Worm (Caenorhabditis elegans) whole organism, L1 larva: Measurements from ENCODE around the gene F13B12.1.

Source experiments
- C16A3.4 ChIP-seq: fragments of 150-350 bp; optimal IDR thresholded peaks from 2 replicates; lab custom pipeline; 2014; ENCODE audit warnings: missing biosample characterization, missing genetic modification characterization
- C34B4.2 ChIP-seq: sonication (generic microtip); optimal IDR thresholded peaks from 2 replicates; lab custom pipeline; 2017; ENCODE audit warnings: mild to moderate bottlenecking, missing genetic modification characterization, missing compliant biosample characterization
- F16B12.6 ChIP-seq: fragments of 150-350 bp; optimal IDR thresholded peaks from 2 replicates; lab custom pipeline; 2014; ENCODE audit warnings: missing biosample characterization, missing genetic modification characterization
- Y116A8C.19 ChIP-seq: sonication (generic microtip); optimal IDR thresholded peaks from 2 replicates; lab custom pipeline; 2016; ENCODE audit warnings: missing compliant biosample characterization, missing genetic modification characterization, borderline replicate concordance
- aly-2 ChIP-seq: fragments of 150-350 bp; optimal IDR thresholded peaks from 2 replicates; lab custom pipeline; 2014; ENCODE audit warnings: missing biosample characterization, missing genetic modification characterization
- ama-1 ChIP-seq: fragments of 150-350 bp; optimal IDR thresholded peaks from 2 replicates; lab custom pipeline; 2014
- blmp-1 ChIP-seq: fragments of 150-350 bp; optimal IDR thresholded peaks from 2 replicates; lab custom pipeline; 2014; ENCODE audit warnings: missing biosample characterization, missing genetic modification characterization
- ceh-90 ChIP-seq: sonication (generic microtip); optimal IDR thresholded peaks from 2 replicates; lab custom pipeline; 2016; ENCODE audit warnings: missing genetic modification characterization, missing compliant biosample characterization
- dsc-1 ChIP-seq: sonication (generic microtip); optimal IDR thresholded peaks from 2 replicates; lab custom pipeline; 2016; ENCODE audit warnings: mild to moderate bottlenecking, missing genetic modification characterization, missing compliant biosample characterization
- efl-1 ChIP-seq, 4 experiments: fragments of 150-350 bp; optimal IDR thresholded peaks in 3 of 4; peaks in 1 of 4; 1 replicate in 1 of 4; 2 replicates in 3 of 4; lab custom pipeline; 2014; ENCODE audit warnings: missing biosample characterization in 2 of 4, missing genetic modification characterization in 2 of 4, missing genetic modification reagents in 2 of 4
- efl-3 ChIP-seq: fragments of 200-800 bp; sonication (Bioruptor generic); optimal IDR thresholded peaks from 2 replicates; lab custom pipeline; 2018; ENCODE audit warnings: mild to moderate bottlenecking, missing genetic modification characterization, missing compliant biosample characterization
- egl-13 ChIP-seq: sonication (generic microtip); optimal IDR thresholded peaks from 2 replicates; lab custom pipeline; 2016; ENCODE audit warnings: missing genotype, missing genetic modification reagents, missing genetic modification characterization, missing compliant biosample characterization
- elt-2 ChIP-seq: sonication (generic microtip); optimal IDR thresholded peaks from 2 replicates; lab custom pipeline; 2016; ENCODE audit warnings: missing genetic modification characterization, mild to moderate bottlenecking, inconsistent platforms, missing compliant biosample characterization, missing genetic modification reagents
- elt-3 ChIP-seq, 6 experiments: fragments of 150-350 bp in 1 of 6; sonication (generic microtip); optimal IDR thresholded peaks; 2 replicates each; lab custom pipeline; 2017 to 2018; ENCODE audit warnings: missing biosample characterization in 6 of 6, missing genetic modification characterization in 6 of 6, inconsistent platforms in 1 of 6
- ets-5 ChIP-seq: fragments of 200-800 bp; sonication (Bioruptor generic); IDR thresholded peaks from 2 replicates; pipeline ENCODE4 v1.3.6; 2022; ENCODE audit warnings: missing genetic modification characterization, missing compliant biosample characterization
- fkh-10 ChIP-seq: sonication (generic microtip); optimal IDR thresholded peaks from 2 replicates; lab custom pipeline; 2017; ENCODE audit warnings: missing biosample characterization, missing genetic modification reagents, missing genetic modification characterization
- fkh-8 ChIP-seq: sonication (generic microtip); optimal IDR thresholded peaks from 2 replicates; lab custom pipeline; 2016; ENCODE audit warnings: mild to moderate bottlenecking, missing genetic modification characterization, missing compliant biosample characterization
- grh-1 ChIP-seq: fragments of 200-800 bp; sonication (Bioruptor generic); IDR thresholded peaks from 2 replicates; pipeline ENCODE4 v1.3.6; 2022; ENCODE audit warnings: missing genetic modification reagents, missing genetic modification characterization, missing compliant biosample characterization
- hlh-4 ChIP-seq: sonication (generic microtip); optimal IDR thresholded peaks from 2 replicates; lab custom pipeline; 2016; ENCODE audit warnings: mild to moderate bottlenecking, missing genetic modification characterization, missing compliant biosample characterization
- isw-1 ChIP-seq: fragments of 200-800 bp; sonication (Bioruptor generic); IDR thresholded peaks from 2 replicates; pipeline ENCODE4 v1.3.6; 2022; ENCODE audit warnings: missing genetic modification characterization, missing compliant biosample characterization
- lin-14 ChIP-seq: fragments of 200-800 bp; sonication (Bioruptor generic); optimal IDR thresholded peaks from 2 replicates; lab custom pipeline; 2018; ENCODE audit warnings: mild to moderate bottlenecking, missing genetic modification characterization, moderate library complexity, missing compliant biosample characterization
- lin-15B ChIP-seq: fragments of 150-350 bp; sonication (generic microtip); optimal IDR thresholded peaks from 3 replicates; lab custom pipeline; 2014; ENCODE audit warnings: missing biosample characterization, missing genetic modification characterization
- lin-39 ChIP-seq: fragments of 150-350 bp; optimal IDR thresholded peaks from 2 replicates; lab custom pipeline; 2014; ENCODE audit warnings: missing biosample characterization, missing genetic modification reagents, missing genetic modification characterization
- lir-3 ChIP-seq: sonication (generic microtip); optimal IDR thresholded peaks from 2 replicates; lab custom pipeline; 2016; ENCODE audit warnings: mild to moderate bottlenecking, missing genetic modification characterization, moderate library complexity, missing compliant biosample characterization; ENCODE audit not compliant: poor library complexity
- lsy-2 ChIP-seq, 2 experiments: fragments of 150-350 bp; optimal IDR thresholded peaks; 2 replicates each; lab custom pipeline; 2014; ENCODE audit warnings: missing biosample characterization in 2 of 2, missing genetic modification characterization in 2 of 2
- mdl-1 ChIP-seq, 2 experiments: fragments of 150-350 bp; optimal IDR thresholded peaks; 2 replicates each; lab custom pipeline; 2014 to 2017; ENCODE audit warnings: missing biosample characterization in 2 of 2, missing genetic modification characterization in 2 of 2, inconsistent platforms in 1 of 2
- mep-1 ChIP-seq: fragments of 150-350 bp; optimal IDR thresholded peaks from 2 replicates; lab custom pipeline; 2014; ENCODE audit warnings: missing biosample characterization, missing genetic modification characterization
- nhr-12 ChIP-seq: sonication (generic microtip); optimal IDR thresholded peaks from 2 replicates; lab custom pipeline; 2017; ENCODE audit warnings: missing biosample characterization, missing genetic modification characterization
- nhr-19 ChIP-seq: fragments of 200-800 bp; sonication (Bioruptor generic); conservative IDR thresholded peaks from 2 replicates; pipeline ENCODE4 v1.3.6; 2022; ENCODE audit warnings: missing genetic modification characterization, missing compliant biosample characterization
- nhr-20 ChIP-seq: sonication (generic microtip); optimal IDR thresholded peaks from 2 replicates; lab custom pipeline; 2016; ENCODE audit warnings: mild to moderate bottlenecking, missing genetic modification characterization, missing compliant biosample characterization
- nhr-237 ChIP-seq: fragments of 150-350 bp; optimal IDR thresholded peaks from 2 replicates; lab custom pipeline; 2014; ENCODE audit warnings: missing biosample characterization, missing genetic modification characterization
- nhr-28 ChIP-seq: fragments of 150-350 bp; optimal IDR thresholded peaks from 2 replicates; lab custom pipeline; 2014; ENCODE audit warnings: missing biosample characterization, missing genetic modification characterization
- nhr-47 ChIP-seq: sonication (generic microtip); optimal IDR thresholded peaks from 2 replicates; lab custom pipeline; 2016; ENCODE audit warnings: mild to moderate bottlenecking, missing genetic modification characterization, moderate library complexity, missing compliant biosample characterization
- nhr-71 ChIP-seq: sonication (generic microtip); optimal IDR thresholded peaks from 2 replicates; lab custom pipeline; 2016; ENCODE audit warnings: mild to moderate bottlenecking, missing genetic modification characterization, moderate library complexity, missing compliant biosample characterization
- pax-3 ChIP-seq: fragments of 200-800 bp; sonication (Bioruptor generic); optimal IDR thresholded peaks from 2 replicates; lab custom pipeline; 2018; ENCODE audit warnings: mild to moderate bottlenecking, missing genetic modification characterization, moderate library complexity, missing compliant biosample characterization
- pqm-1 ChIP-seq: sonication (generic microtip); optimal IDR thresholded peaks from 3 replicates; lab custom pipeline; 2017; ENCODE audit warnings: missing biosample characterization, missing genetic modification characterization
- snu-23 ChIP-seq: sonication (generic microtip); optimal IDR thresholded peaks from 2 replicates; lab custom pipeline; 2016; ENCODE audit warnings: missing genetic modification characterization, missing compliant biosample characterization
- sptf-1 ChIP-seq: fragments of 150-350 bp; optimal IDR thresholded peaks from 2 replicates; lab custom pipeline; 2014; ENCODE audit warnings: missing biosample characterization, missing genetic modification characterization
- swsn-7 ChIP-seq: sonication (generic microtip); optimal IDR thresholded peaks from 2 replicates; lab custom pipeline; 2016; ENCODE audit warnings: missing genetic modification characterization, missing compliant biosample characterization
- tbx-2 ChIP-seq: sonication (generic microtip); optimal IDR thresholded peaks from 2 replicates; lab custom pipeline; 2016; ENCODE audit warnings: missing genetic modification characterization, missing compliant biosample characterization
- unc-130 ChIP-seq: fragments of 150-350 bp; optimal IDR thresholded peaks from 2 replicates; lab custom pipeline; 2017; ENCODE audit warnings: missing biosample characterization, missing genetic modification characterization, inconsistent platforms
- unc-62 ChIP-seq: fragments of 150-350 bp; optimal IDR thresholded peaks from 2 replicates; lab custom pipeline; 2014; ENCODE audit warnings: missing biosample characterization, missing genetic modification reagents, missing genetic modification characterization

Gene F13B12.1

DNA sequence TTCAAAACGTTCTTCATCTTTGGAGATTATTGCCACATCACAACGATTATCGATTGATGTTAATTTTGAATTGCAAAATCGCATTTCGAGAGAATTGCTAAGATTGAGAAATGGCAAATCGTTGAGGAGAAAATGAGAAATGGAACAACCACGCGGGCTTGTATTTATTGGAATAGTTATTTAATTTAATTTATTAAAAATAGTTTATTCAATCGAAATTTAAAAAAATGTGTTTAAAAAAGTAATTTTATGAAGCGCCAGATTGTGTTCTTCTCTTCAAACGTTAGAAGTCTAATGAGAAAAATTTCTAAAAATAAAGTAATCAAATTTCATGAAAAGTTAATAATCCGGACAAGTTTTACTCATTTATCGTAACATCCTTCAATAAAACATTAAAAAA lies 32.6 kb downstream of the F13B12.1 start, which contains the start of gene spe-26:
TSS of gene spe-26 (minus strand) at position 101 of the 400 bp plus-strand sequence.
- TF ChIP-seq fkh-8 (tag; lab: Kevin White, UChicago) (no peak), aly-2 (no peak), elt-3 (tag; optimal IDR thresholded peaks at IDR 0.05; lab: Kevin White, UChicago) (no peak), nhr-12 (no peak), lin-15B (tag; lab: Kevin White, UChicago) (no peak), grh-1 (GFP tag; lab: Robert Waterston, UW) (no peak), lir-3 (tag; lab: Kevin White, UChicago) (no peak), sptf-1 (tag; lab: Kevin White, UChicago) (no peak), mep-1 (no peak), unc-130 (no peak)

DNA sequence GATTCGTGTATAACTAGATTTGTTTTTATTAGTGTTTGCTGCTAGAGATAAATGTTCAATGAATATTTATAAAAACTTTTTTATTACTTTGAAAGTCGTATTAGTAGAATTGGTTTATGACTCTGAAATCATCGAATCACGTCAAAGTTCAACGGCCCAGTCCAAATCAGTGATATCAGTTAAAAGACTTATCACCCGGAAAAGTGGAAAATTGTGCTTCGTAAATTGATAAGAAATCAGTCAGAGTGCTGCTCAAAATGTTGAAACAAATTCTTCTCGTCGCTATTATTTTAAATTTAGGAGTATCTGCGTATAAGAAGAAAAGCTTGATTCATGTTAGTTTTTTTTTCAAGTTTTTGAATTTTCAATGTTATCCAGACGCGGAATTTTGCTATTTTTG lies 36.2 kb downstream of the F13B12.1 start, which contains the start of gene R10H10.3:
TSS of gene R10H10.3 (plus strand) at position 243 of the 400 bp plus-strand sequence.
- no peak for TF ChIP-seq nhr-237
- no peak for TF ChIP-seq lsy-2 (tag; optimal IDR thresholded peaks at IDR 0.05; lab: Kevin White, UChicago)
- TF ChIP-seq ets-5 (GFP tag; lab: Robert Waterston, UW): no peak
- TF ChIP-seq elt-2 (tag; lab: Kevin White, UChicago): peak; percentile 43
- no peak for TF ChIP-seq C16A3.4 (tag; lab: Kevin White, UChicago)
- no peak for TF ChIP-seq unc-130
- no peak for TF ChIP-seq pqm-1 (tag; lab: Kevin White, UChicago)

DNA sequence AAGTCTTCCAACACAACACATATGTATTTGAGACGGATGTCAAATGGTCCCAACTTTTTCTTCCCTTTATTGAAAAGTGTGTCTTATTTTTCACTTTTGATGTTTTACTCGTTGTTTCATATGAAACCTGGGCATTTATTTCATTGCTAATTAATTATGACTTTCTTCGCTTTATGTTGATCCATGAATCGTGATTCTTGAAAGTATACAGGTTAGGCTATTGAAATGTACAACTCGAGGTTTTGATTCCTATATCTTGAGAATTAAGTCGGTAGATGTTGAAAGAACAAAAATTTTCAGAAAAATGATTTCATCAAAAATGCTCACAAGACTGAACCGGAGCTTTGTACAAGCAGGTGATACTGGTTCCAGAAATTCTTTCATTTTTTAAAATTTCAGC lies 37.3 kb downstream of the F13B12.1 start, which contains the start of gene nfu-1:
TSS of gene nfu-1 (plus strand) at position 301 of the 400 bp plus-strand sequence.
- TF ChIP-seq F16B12.6 (tag; lab: Kevin White, UChicago) (no peak), aly-2 (peak; percentile 27)

DNA sequence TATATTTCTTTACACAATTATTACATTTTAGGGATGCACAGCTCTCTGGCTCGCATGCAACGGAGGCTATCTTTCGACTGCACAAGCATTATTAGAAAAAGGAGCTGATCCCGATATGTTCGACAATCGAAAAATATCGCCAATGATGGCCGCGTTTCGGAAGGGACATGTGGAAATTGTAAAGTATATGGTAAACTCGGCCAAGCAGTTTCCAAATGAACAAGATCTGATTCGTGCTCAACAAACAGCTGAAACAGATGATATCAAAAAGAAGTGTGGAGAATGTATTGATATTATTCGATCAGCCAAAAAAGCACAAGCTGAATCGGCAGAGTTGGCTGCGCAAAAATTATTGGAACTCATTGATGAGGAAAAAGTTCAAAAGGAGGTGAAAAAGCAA lies 41.5 kb downstream of the F13B12.1 start:
- no peak for TF ChIP-seq unc-62 (GFP tag; lab: Kevin White, UChicago)
- TF ChIP-seq tbx-2 (tag; lab: Kevin White, UChicago): no peak
- TF ChIP-seq isw-1 (GFP tag; lab: Robert Waterston, UW): no peak
- TF ChIP-seq ama-1 (lab: Kevin White, UChicago): no peak
- TF ChIP-seq lir-3 (tag; lab: Kevin White, UChicago): no peak
- TF ChIP-seq Y116A8C.19: no peak
- TF ChIP-seq nhr-71: no peak
- TF ChIP-seq nhr-28: no peak
- TF ChIP-seq, all 84 proteins: peak for 0

DNA sequence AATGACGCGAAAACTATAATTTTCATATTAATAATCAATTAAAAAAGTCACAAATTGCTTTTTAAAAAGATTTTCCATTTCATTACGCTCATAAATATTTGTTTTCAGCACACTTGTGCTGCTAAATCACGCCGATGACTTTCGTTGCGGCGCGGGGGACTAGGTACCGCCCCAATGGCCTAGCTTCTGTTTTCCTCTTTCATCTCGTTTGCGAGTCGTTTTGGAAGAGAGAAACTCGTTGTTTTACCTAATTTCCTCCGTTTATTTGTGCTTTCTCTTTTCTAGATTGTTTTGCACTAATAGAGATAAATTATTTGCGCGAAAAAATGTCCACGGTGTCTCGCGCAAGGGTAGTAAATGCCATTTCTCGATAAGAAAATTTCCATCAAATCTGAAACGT lies 43.4 kb downstream of the F13B12.1 start:
- TF ChIP-seq efl-1 (optimal IDR thresholded peaks at IDR 0.05; lab: Kevin White, UChicago) (no peak), efl-1 (GFP tag; optimal IDR thresholded peaks at IDR 0.05 in 1 of 2; lab: Kevin White, UChicago) (peak in 1 of 2 experiments; percentile 81), C34B4.2 (tag; lab: Kevin White, UChicago) (no peak), aly-2 (peak; percentile 5), nhr-237 (no peak), ceh-90 (tag; lab: Kevin White, UChicago) (peak; percentile 14), F16B12.6 (tag; lab: Kevin White, UChicago) (no peak)

DNA sequence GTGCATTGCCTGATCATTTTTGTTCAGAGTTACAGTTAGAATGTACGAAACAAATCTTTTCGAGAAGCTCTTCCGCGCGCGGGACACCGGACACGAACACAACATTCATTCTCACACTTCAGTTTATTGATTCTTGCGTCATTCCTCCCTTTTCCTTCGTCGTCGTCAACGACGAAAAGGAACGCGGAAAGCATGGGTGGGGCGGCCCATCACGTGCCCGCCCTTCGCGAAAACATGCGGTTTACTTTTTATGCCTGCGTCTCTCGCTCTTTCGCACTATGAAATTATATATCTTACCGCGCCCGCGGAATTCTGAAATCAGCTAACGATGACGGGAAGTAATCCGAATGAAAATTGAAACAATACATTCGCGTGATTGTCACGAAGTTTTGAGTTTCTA lies 43.8 kb downstream of the F13B12.1 start:
- TF ChIP-seq tbx-2 (tag; lab: Kevin White, UChicago) (peak; percentile 50), ceh-90 (tag; lab: Kevin White, UChicago) (no peak), swsn-7 (tag; lab: Kevin White, UChicago) (peak; percentile 34), mep-1 (peak; percentile 65), nhr-20 (peak; percentile 60), egl-13 (tag; lab: Kevin White, UChicago) (peak; percentile 40), lin-39 (no peak), hlh-4 (tag; lab: Kevin White, UChicago) (no peak), pax-3 (tag; lab: Kevin White, UChicago) (peak; percentile 51), nhr-19 (GFP tag; lab: Robert Waterston, UW) (peak; percentile 46), mdl-1 (tag; optimal IDR thresholded peaks at IDR 0.05; lab: Kevin White, UChicago) (peak in 1 of 2 experiments; percentile 65), fkh-10 (GFP tag; lab: Kevin White, UChicago) (peak; percentile 8), snu-23 (GFP tag; lab: Kevin White, UChicago) (peak; percentile 61), lin-14 (peak; percentile 85), blmp-1 (tag; lab: Kevin White, UChicago) (peak; percentile 60), elt-3 (tag; optimal IDR thresholded peaks at IDR 0.05; lab: Kevin White, UChicago) (peak in 1 of 6 experiments; percentile 48), dsc-1 (tag; lab: Kevin White, UChicago) (peak; percentile 11), efl-3 (GFP tag; lab: Kevin White, UChicago) (no peak), lsy-2 (tag; optimal IDR thresholded peaks at IDR 0.05; lab: Kevin White, UChicago) (peak; percentile 12 to 28), nhr-47 (tag; lab: Kevin White, UChicago) (peak; percentile 55), unc-62 (GFP tag; lab: Kevin White, UChicago) (no peak), Y116A8C.19 (no peak)
